Fruit fly (Drosophila melanogaster) whole organism, prepupa: ENCODE data around the gene Oat.

ENCODE experiments used
- Blimp-1 ChIP-seq: fragments of 200-800 bp; sonication (Bioruptor generic); optimal IDR thresholded peaks from 3 replicates; lab custom pipeline; 2017; ENCODE audit warnings: missing biosample characterization, missing genetic modification characterization, mild to moderate bottlenecking, moderate library complexity, missing genetic modification reagents
- CG11902 ChIP-seq: fragments of 200-800 bp; sonication (Bioruptor generic); optimal IDR thresholded peaks from 3 replicates; lab custom pipeline; 2016; ENCODE audit warnings: missing biosample characterization, missing genetic modification characterization
- CG15336 ChIP-seq: fragments of 200-800 bp; sonication (Bioruptor generic); IDR thresholded peaks from 2 replicates; pipeline ENCODE4 v1.3.6; 2022; ENCODE audit warnings: missing biosample characterization, missing genetic modification characterization
- CG1621 ChIP-seq: fragments of 200-800 bp; sonication (Bioruptor generic); optimal IDR thresholded peaks from 3 replicates; lab custom pipeline; 2018; ENCODE audit warnings: missing biosample characterization, mild to moderate bottlenecking, missing genetic modification characterization
- CG16779 ChIP-seq: fragments of 200-800 bp; sonication (Bioruptor generic); optimal IDR thresholded peaks from 3 replicates; lab custom pipeline; 2017; ENCODE audit warnings: missing biosample characterization, mild to moderate bottlenecking, missing genetic modification characterization
- CG3032 ChIP-seq: fragments of 200-800 bp; optimal IDR thresholded peaks from 2 replicates; lab custom pipeline; 2019; ENCODE audit warnings: missing biosample characterization, mild to moderate bottlenecking, missing genetic modification characterization, moderate library complexity
- CG32006 ChIP-seq: fragments of 200-800 bp; sonication (Bioruptor generic); optimal IDR thresholded peaks from 3 replicates; lab custom pipeline; 2017; ENCODE audit warnings: missing biosample characterization, mild to moderate bottlenecking, missing genetic modification characterization
- CG34406 ChIP-seq: fragments of 200-800 bp; sonication (Bioruptor generic); optimal IDR thresholded peaks from 3 replicates; lab custom pipeline; 2016; ENCODE audit warnings: missing biosample characterization, missing genetic modification characterization
- CG3919 ChIP-seq: fragments of 200-800 bp; sonication (Bioruptor generic); optimal IDR thresholded peaks from 3 replicates; lab custom pipeline; 2016; ENCODE audit warnings: missing biosample characterization, missing genetic modification characterization
- CG6163 ChIP-seq: fragments of 200-800 bp; sonication (Bioruptor generic); IDR thresholded peaks from 3 replicates; pipeline ENCODE4 v1.3.6; 2022; ENCODE audit warnings: missing biosample characterization, missing genetic modification characterization
- CG6792 ChIP-seq: fragments of 200-800 bp; sonication (Bioruptor generic); optimal IDR thresholded peaks from 3 replicates; lab custom pipeline; 2016; ENCODE audit warnings: missing biosample characterization, missing genetic modification characterization
- CG6808 ChIP-seq: fragments of 200-800 bp; sonication (Bioruptor generic); optimal IDR thresholded peaks from 3 replicates; lab custom pipeline; 2017; ENCODE audit warnings: missing biosample characterization, missing genetic modification characterization, mild to moderate bottlenecking, moderate library complexity, missing genetic modification reagents
- CG8119 ChIP-seq: fragments of 200-800 bp; sonication (Bioruptor generic); IDR thresholded peaks from 3 replicates; pipeline ENCODE4 v1.3.6; 2022; ENCODE audit warnings: missing biosample characterization, missing genetic modification characterization
- CG8319 ChIP-seq: fragments of 200-800 bp; sonication (Bioruptor generic); optimal IDR thresholded peaks from 3 replicates; lab custom pipeline; 2016; ENCODE audit warnings: missing biosample characterization, missing genetic modification characterization
- CG8632 ChIP-seq: fragments of 200-800 bp; sonication (Bioruptor generic); optimal IDR thresholded peaks from 3 replicates; lab custom pipeline; 2016; ENCODE audit warnings: missing biosample characterization, missing genetic modification characterization
- CG9139 ChIP-seq: fragments of 200-800 bp; sonication (Bioruptor generic); optimal IDR thresholded peaks from 3 replicates; lab custom pipeline; 2017; ENCODE audit warnings: missing biosample characterization, mild to moderate bottlenecking, missing genetic modification characterization
- Eip75B ChIP-seq: fragments of 200-800 bp; sonication (Bioruptor generic); optimal IDR thresholded peaks from 3 replicates; lab custom pipeline; 2016; ENCODE audit warnings: missing biosample characterization, missing genetic modification characterization
- Eip78C ChIP-seq: fragments of 200-800 bp; sonication (Bioruptor generic); peaks from one replicate; lab custom pipeline; 2016; ENCODE audit warnings: missing biosample characterization, missing genetic modification characterization
- Ets21C ChIP-seq: fragments of 200-800 bp; sonication (Bioruptor generic); optimal IDR thresholded peaks from 3 replicates; lab custom pipeline; 2016; ENCODE audit warnings: missing biosample characterization, missing genetic modification characterization
- Ets96B ChIP-seq: fragments of 200-800 bp; optimal IDR thresholded peaks from 2 replicates; lab custom pipeline; 2019; ENCODE audit warnings: missing biosample characterization, mild to moderate bottlenecking, missing genetic modification characterization, moderate library complexity
- Hr38 ChIP-seq: sonication (Bioruptor generic); optimal IDR thresholded peaks from 2 replicates; lab custom pipeline; 2016; ENCODE audit warnings: missing biosample characterization, missing genetic modification characterization
- Hr39 ChIP-seq: fragments of 200-800 bp; sonication (Bioruptor generic); optimal IDR thresholded peaks from 2 replicates; lab custom pipeline; 2016; ENCODE audit warnings: missing biosample characterization, missing genetic modification characterization
- Hr4 ChIP-seq: fragments of 200-800 bp; sonication (Bioruptor generic); optimal IDR thresholded peaks from 3 replicates; lab custom pipeline; 2016; ENCODE audit warnings: missing biosample characterization, missing genetic modification characterization
- dac ChIP-seq: fragments of 200-800 bp; sonication (Bioruptor generic); optimal IDR thresholded peaks from 2 replicates; lab custom pipeline; 2017; ENCODE audit warnings: missing biosample characterization, mild to moderate bottlenecking, missing genetic modification characterization
- esn ChIP-seq: fragments of 200-800 bp; sonication (Bioruptor generic); optimal IDR thresholded peaks from 2 replicates; lab custom pipeline; 2016; ENCODE audit warnings: missing biosample characterization, mild to moderate bottlenecking, missing genetic modification characterization, moderate library complexity
- fkh ChIP-seq: fragments of 200-800 bp; sonication (Bioruptor generic); optimal IDR thresholded peaks from 3 replicates; lab custom pipeline; 2017; ENCODE audit warnings: missing biosample characterization, mild to moderate bottlenecking, missing genetic modification characterization, moderate library complexity
- lz ChIP-seq: fragments of 200-800 bp; sonication (Bioruptor generic); optimal IDR thresholded peaks from 3 replicates; lab custom pipeline; 2016; ENCODE audit warnings: missing biosample characterization, missing genetic modification characterization
- net ChIP-seq: fragments of 200-800 bp; sonication (Bioruptor generic); optimal IDR thresholded peaks from 3 replicates; lab custom pipeline; 2016; ENCODE audit warnings: missing biosample characterization, missing genetic modification characterization
- salr ChIP-seq, 2 experiments: fragments of 200-800 bp; sonication (Bioruptor generic); optimal IDR thresholded peaks; 3 replicates each; lab custom pipeline; 2016 to 2018; ENCODE audit warnings: missing biosample characterization in 2 of 2, missing genetic modification characterization in 2 of 2, mild to moderate bottlenecking in 1 of 2
- ss ChIP-seq, 2 experiments: fragments of 200-800 bp; sonication (Bioruptor generic); optimal IDR thresholded peaks; 2 replicates in 1 of 2; 3 replicates in 1 of 2; lab custom pipeline; 2017 to 2018; ENCODE audit warnings: mild to moderate bottlenecking in 2 of 2, missing biosample characterization in 2 of 2, missing genetic modification characterization in 2 of 2, moderate library complexity in 1 of 2

Oat gene

dm6 chr3L:19674317-19674716, 24.7 kb upstream of the Oat start (continued):
- TF ChIP-seq CG8119 (GFP tag; lab: Robert Waterston, UW) (peak; percentile 57; the same call in 2 of the 3 replicates), CG1621 (peak; percentile 53), net (peak; percentile 3), ss (GFP tag; optimal IDR thresholded peaks at IDR 0.05; lab: Kevin White, UChicago) (peak; percentile 8 to 27), CG16779 (no peak), salr (GFP tag; optimal IDR thresholded peaks at IDR 0.05; lab: Kevin White, UChicago) (peak; percentile 6 to 17), CG8319 (GFP tag; lab: Kevin White, UChicago) (no peak), CG6792 (GFP tag; lab: Kevin White, UChicago) (peak; percentile 44), esn (GFP tag; lab: Kevin White, UChicago) (peak; percentile 52), dac (GFP tag; lab: Kevin White, UChicago) (no peak), CG6808 (peak; percentile 31), Hr38 (GFP tag; lab: Kevin White, UChicago) (no peak), Blimp-1 (GFP tag; lab: Kevin White, UChicago) (no peak), Hr39 (peak; percentile 60)

- TF ChIP-seq CG15336 (GFP tag; lab: Robert Waterston, UW) (no peak; the same call in 1 of the 2 replicates), CG3919 (GFP tag; lab: Kevin White, UChicago) (peak; percentile 9), CG8632 (GFP tag; lab: Kevin White, UChicago) (no peak), CG8119 (GFP tag; lab: Robert Waterston, UW) (no peak), Eip78C (GFP tag; lab: Kevin White, UChicago) (peak; percentile 19), CG3032 (tag; lab: Kevin White, UChicago) (peak; percentile 2), Ets96B (tag; lab: Kevin White, UChicago) (peak; percentile 0)
Observed at dm6 chr3L:19670492-19670891, 20.8 kb upstream of the Oat start.

dm6 chr3L:19665059-19665626, 15.5 kb upstream of the Oat start:
- TF ChIP-seq CG32006 (peak; percentile 4), CG8319 (GFP tag; lab: Kevin White, UChicago) (no peak), ss (GFP tag; optimal IDR thresholded peaks at IDR 0.05; lab: Kevin White, UChicago) (no peak), CG6163 (0 out of 3 replicates have a peak, but pooled peaks have one; percentile 32), CG11902 (no peak)
- TF ChIP-seq, all 60 proteins: peak for 2

dm6 chr3L:19663605-19664230, 14.1 kb upstream of the Oat start, which contains the start of gene tey:
Gene tey, minus strand, starts transcription at chr3L:19664104.
- TF ChIP-seq ss (GFP tag; optimal IDR thresholded peaks at IDR 0.05; lab: Kevin White, UChicago) (peak in 1 of 2 experiments; percentile 10), esn (GFP tag; lab: Kevin White, UChicago) (peak; percentile 7), CG6163 (peak; percentile 32; the same call in 1 of the 3 replicates), lz (GFP tag; lab: Kevin White, UChicago) (no peak), CG9139 (GFP tag; lab: Kevin White, UChicago) (no peak), CG8632 (GFP tag; lab: Kevin White, UChicago) (no peak), Eip78C (GFP tag; lab: Kevin White, UChicago) (peak; percentile 43), fkh (GFP tag; lab: Kevin White, UChicago) (peak; percentile 42)
- TF ChIP-seq, all 60 proteins: peak for 5

- no peak for TF ChIP-seq fkh (GFP tag; lab: Kevin White, UChicago)
- TF ChIP-seq CG9139 (GFP tag; lab: Kevin White, UChicago) = no peak
- no peak for TF ChIP-seq Ets96B (tag; lab: Kevin White, UChicago)
- no peak for TF ChIP-seq Ets21C (GFP tag; lab: Kevin White, UChicago)
- TF ChIP-seq Eip75B (GFP tag; lab: Kevin White, UChicago) = no peak
Observed at dm6 chr3L:19662892-19663291, 13.2 kb upstream of the Oat start.

- TF ChIP-seq Eip78C (GFP tag; lab: Kevin White, UChicago) = peak; percentile 47
- peak; percentile 19 for TF ChIP-seq Hr4 (GFP tag; lab: Kevin White, UChicago)
- no peak for TF ChIP-seq CG34406
- TF ChIP-seq fkh (GFP tag; lab: Kevin White, UChicago) = peak; percentile 77
- no peak for TF ChIP-seq Ets96B (tag; lab: Kevin White, UChicago)
- 0 out of 3 replicates have a peak, but pooled peaks have one; percentile 21 for TF ChIP-seq CG8119 (GFP tag; lab: Robert Waterston, UW)
Observed at dm6 chr3L:19655923-19656322, 6.3 kb upstream of the Oat start.
